Fruit fly (Drosophila melanogaster): ENCODE results near the gene Dad.

Dad gene

DNA sequence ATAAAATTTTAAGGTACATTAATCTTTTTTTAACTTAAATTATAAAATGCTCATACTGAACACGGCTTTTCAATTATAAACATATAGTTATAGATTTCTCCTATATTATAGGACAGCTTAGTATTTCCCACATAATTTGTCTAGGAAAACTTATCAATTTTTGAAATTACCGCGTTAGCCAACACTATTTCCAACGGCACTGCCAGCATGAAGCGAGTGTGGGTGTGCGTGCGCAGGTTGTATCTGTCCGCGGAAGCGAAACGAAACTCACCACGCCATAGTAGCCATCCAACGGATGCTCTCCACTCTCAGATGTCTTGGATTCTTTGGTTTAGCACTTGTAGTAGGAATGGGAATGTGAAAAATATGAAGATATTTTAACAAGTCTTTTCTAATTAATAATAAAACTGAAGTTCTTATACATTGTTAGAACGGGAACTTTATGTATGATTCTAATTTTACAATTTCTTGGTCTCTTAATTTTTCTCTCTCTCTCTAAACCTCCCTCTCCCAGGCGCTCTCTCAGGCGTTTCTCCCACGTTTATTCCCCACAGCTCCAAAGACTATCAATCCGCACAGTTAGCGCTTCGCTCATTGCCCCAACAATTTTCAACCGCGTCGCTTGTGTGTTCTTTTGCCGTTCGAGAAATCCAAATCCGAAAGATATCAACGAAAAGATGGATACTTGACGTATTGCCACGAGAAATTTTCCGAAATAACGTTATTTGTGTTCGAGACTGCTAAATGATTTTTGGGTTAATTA lies at the start of gene Dad (continued):
- no peak for TF ChIP-seq wdn (GFP tag; IDR thresholded peaks at IDR 0.05)
- TF ChIP-seq CG13287 (GFP tag; IDR thresholded peaks at IDR 0.05; ENCODE audit: partially characterized antibody): peak; percentile 25; the same call in 1 of the 2 replicates
- TF ChIP-seq CG9437 (GFP tag; optimal IDR thresholded peaks at IDR 0.05): no peak
- no peak for TF ChIP-seq CG2116 (GFP tag; optimal IDR thresholded peaks at IDR 0.05)
- TF ChIP-seq CG9215 (GFP tag; IDR thresholded peaks at IDR 0.05): peak; percentile 98
- no peak for TF ChIP-seq sens-2 (GFP tag; IDR thresholded peaks at IDR 0.05)
- TF ChIP-seq tap (tag; optimal IDR thresholded peaks at IDR 0.05): no peak
- TF ChIP-seq dmrt11E (tag; optimal IDR thresholded peaks at IDR 0.05): no peak
- TF ChIP-seq Kr (GFP tag; optimal IDR thresholded peaks at IDR 0.05): no peak
- no peak for TF ChIP-seq crp (GFP tag; optimal IDR thresholded peaks at IDR 0.05)
- TF ChIP-seq insv (GFP tag; optimal IDR thresholded peaks at IDR 0.05): no peak
- TF ChIP-seq psq (GFP tag; optimal IDR thresholded peaks at IDR 0.05): no peak
- TF ChIP-seq CG7786 (GFP tag; optimal IDR thresholded peaks at IDR 0.05): no peak
- TF ChIP-seq H15 (GFP tag; IDR thresholded peaks at IDR 0.05): no peak
- TF ChIP-seq zen2 (GFP tag; IDR thresholded peaks at IDR 0.05; ENCODE audit: partially characterized antibody): peak; percentile 42; the same call in 1 of the 3 replicates
- 0 out of 2 replicates have a peak, but pooled peaks have one; percentile 8 for TF ChIP-seq HLH3B (GFP tag; IDR thresholded peaks at IDR 0.05)
- TF ChIP-seq E2f1 (GFP tag; IDR thresholded peaks at IDR 0.05): no peak
- peak; percentile 11 for TF ChIP-seq Side (GFP tag; optimal IDR thresholded peaks at IDR 0.05)
- TF ChIP-seq CG2129 (GFP tag; IDR thresholded peaks at IDR 0.05; ENCODE audit: partially characterized antibody): no peak
- TF ChIP-seq Spps (tag; optimal IDR thresholded peaks at IDR 0.05): no peak
- peak; percentile 97 for TF ChIP-seq CG10267 (tag; optimal IDR thresholded peaks at IDR 0.05)
- TF ChIP-seq Aef1 (GFP tag; IDR thresholded peaks at IDR 0.05): no peak
- TF ChIP-seq usp (GFP tag; optimal IDR thresholded peaks at IDR 0.05): no peak
- TF ChIP-seq Nf-YC (tag; optimal IDR thresholded peaks at IDR 0.05): peak; percentile 17
- no peak for TF ChIP-seq emc (GFP tag; optimal IDR thresholded peaks at IDR 0.05)
- TF ChIP-seq Ets65A (GFP tag): no peak
- no peak for TF ChIP-seq en (GFP tag; optimal IDR thresholded peaks at IDR 0.05)
- no peak for TF ChIP-seq dati (GFP tag; IDR thresholded peaks at IDR 0.05)
- no peak for TF ChIP-seq bab2 (GFP tag; optimal IDR thresholded peaks at IDR 0.05)
- no peak for TF ChIP-seq fu2 (GFP tag; optimal IDR thresholded peaks at IDR 0.05)
- TF ChIP-seq E2f2 (GFP tag; IDR thresholded peaks at IDR 0.05): peak; percentile 91
- TF ChIP-seq dan (GFP tag; IDR thresholded peaks at IDR 0.05): no peak
- TF ChIP-seq zfh1 (GFP tag; IDR thresholded peaks at IDR 0.05): 0 out of 3 replicates have a peak, but pooled peaks have one; percentile 23
- no peak for TF ChIP-seq CG10979 (tag; optimal IDR thresholded peaks at IDR 0.05)
- no peak for TF ChIP-seq Camta (GFP tag; optimal IDR thresholded peaks at IDR 0.05)
- no peak for TF ChIP-seq Ada2b (GFP tag; IDR thresholded peaks at IDR 0.05)
- TF ChIP-seq B-H2 (GFP tag; optimal IDR thresholded peaks at IDR 0.05): peak; percentile 45
- TF ChIP-seq ap (GFP tag; IDR thresholded peaks at IDR 0.05): no peak
- no peak for TF ChIP-seq dimm (GFP tag; IDR thresholded peaks at IDR 0.05)
- TF ChIP-seq schlank (tag; optimal IDR thresholded peaks at IDR 0.05): no peak
- no peak for TF ChIP-seq sc (optimal IDR thresholded peaks at IDR 0.05)
- no peak for TF ChIP-seq sc (GFP tag; optimal IDR thresholded peaks at IDR 0.05)
- TF ChIP-seq mam (GFP tag; optimal IDR thresholded peaks at IDR 0.05): no peak
- no peak for TF ChIP-seq ro (GFP tag; IDR thresholded peaks at IDR 0.05)
- TF ChIP-seq unc-4 (GFP tag; IDR thresholded peaks at IDR 0.05; ENCODE audit: partially characterized antibody): no peak; the same call in 1 of the 2 replicates
- TF ChIP-seq slbo (GFP tag; IDR thresholded peaks at IDR 0.05): 0 out of 2 replicates have a peak, but pooled peaks have one; percentile 28
- TF ChIP-seq otp (GFP tag; IDR thresholded peaks at IDR 0.05): 0 out of 3 replicates have a peak, but pooled peaks have one; percentile 37
- TF ChIP-seq CG18011 (GFP tag; optimal IDR thresholded peaks at IDR 0.05): no peak
- TF ChIP-seq gce (GFP tag; IDR thresholded peaks at IDR 0.05): 0 out of 3 replicates have a peak, but pooled peaks have one; percentile 30
- TF ChIP-seq CG6791 (GFP tag; IDR thresholded peaks at IDR 0.05; ENCODE audit: partially characterized antibody): no peak
- no peak for TF ChIP-seq CG11696 (GFP tag; IDR thresholded peaks at IDR 0.05)

All from whole organism, embryonic.